Worm (Caenorhabditis elegans) whole organism, L2 larva: ENCODE data around the gene C24B5.4.

ENCODE experiments used
- F13H6.1 ChIP-seq: sonication (generic microtip); optimal IDR thresholded peaks from 2 replicates; lab custom pipeline; 2016; ENCODE audit warnings: missing genetic modification characterization, missing compliant biosample characterization
- aly-2 ChIP-seq: fragments of 150-350 bp; optimal IDR thresholded peaks from 2 replicates; lab custom pipeline; 2014; ENCODE audit warnings: missing biosample characterization, missing genetic modification characterization
- egl-27 ChIP-seq: sonication (generic microtip); optimal IDR thresholded peaks from 3 replicates; lab custom pipeline; 2017; ENCODE audit warnings: missing biosample characterization, missing genetic modification reagents, missing genetic modification characterization
- elt-3 ChIP-seq: sonication (generic microtip); optimal IDR thresholded peaks from 2 replicates; lab custom pipeline; 2017; ENCODE audit warnings: missing biosample characterization, missing genetic modification characterization
- lin-13 ChIP-seq: fragments of 150-350 bp; optimal IDR thresholded peaks from 2 replicates; lab custom pipeline; 2014; ENCODE audit warnings: missing biosample characterization, missing genetic modification reagents, missing genetic modification characterization
- lin-39 ChIP-seq: fragments of 150-350 bp; optimal IDR thresholded peaks from 2 replicates; lab custom pipeline; 2014; ENCODE audit warnings: missing biosample characterization, missing genetic modification reagents, missing genetic modification characterization
- mbf-1 ChIP-seq: sonication (generic microtip); optimal IDR thresholded peaks from 2 replicates; lab custom pipeline; 2017; ENCODE audit warnings: missing biosample characterization, missing genetic modification characterization
- nhr-11 ChIP-seq: fragments of 150-350 bp; optimal IDR thresholded peaks from 2 replicates; lab custom pipeline; 2014; ENCODE audit warnings: missing biosample characterization, missing genetic modification characterization
- nhr-23 ChIP-seq: fragments of 150-350 bp; optimal IDR thresholded peaks from 2 replicates; lab custom pipeline; 2014; ENCODE audit warnings: missing biosample characterization, missing genetic modification reagents, missing genetic modification characterization
- nhr-6 ChIP-seq: fragments of 150-350 bp; optimal IDR thresholded peaks from 2 replicates; lab custom pipeline; 2014; ENCODE audit warnings: missing biosample characterization, missing genetic modification characterization
- skn-1 ChIP-seq: sonication (generic microtip); optimal IDR thresholded peaks from 2 replicates; lab custom pipeline; 2017; ENCODE audit warnings: missing biosample characterization, missing genetic modification characterization
- sma-9 ChIP-seq, 2 experiments: fragments of 150-350 bp in 1 of 2; sonication (generic microtip) in 1 of 2; optimal IDR thresholded peaks; 2 replicates each; lab custom pipeline; 2014 to 2016; ENCODE audit warnings: missing genetic modification characterization in 2 of 2, mild to moderate bottlenecking in 1 of 2, missing biosample characterization in 1 of 2, missing compliant biosample characterization in 1 of 2, missing genetic modification reagents in 1 of 2, moderate library complexity in 1 of 2
- snpc-4 ChIP-seq: fragments of 150-350 bp; optimal IDR thresholded peaks from 2 replicates; lab custom pipeline; 2014; ENCODE audit warnings: missing biosample characterization, missing genetic modification characterization
- zag-1 ChIP-seq: fragments of 150-350 bp; optimal IDR thresholded peaks from 2 replicates; lab custom pipeline; 2014; ENCODE audit warnings: missing biosample characterization, missing genetic modification characterization

DNA sequence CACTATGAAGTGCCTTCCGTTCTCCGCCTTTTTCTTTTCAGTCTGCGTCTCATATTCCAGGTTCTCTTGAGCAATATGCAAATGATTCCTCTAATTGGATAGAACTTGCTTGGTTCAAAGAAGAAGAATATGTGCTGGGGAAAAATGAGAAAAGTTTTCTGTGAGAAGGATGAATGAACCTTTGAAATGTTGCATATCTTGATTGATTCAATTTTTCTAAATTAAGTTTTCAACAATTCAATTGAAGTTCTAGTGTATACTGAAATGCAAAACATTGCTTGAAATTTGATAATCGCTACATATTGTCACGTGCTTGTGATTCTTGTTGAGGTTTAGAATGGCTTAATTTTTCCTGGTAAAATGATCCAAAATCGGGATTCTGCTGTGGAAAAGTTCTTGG, 39.5 kb downstream of the C24B5.4 start:
- no peak for TF ChIP-seq lin-13 (GFP tag; lab: Kevin White, UChicago)
- no peak for TF ChIP-seq F13H6.1 (tag; lab: Kevin White, UChicago)
- no peak for TF ChIP-seq aly-2 (tag; lab: Kevin White, UChicago)
- TF ChIP-seq nhr-11 (tag; lab: Kevin White, UChicago), result no peak
- no peak for TF ChIP-seq skn-1
- no peak for TF ChIP-seq lin-39
- TF ChIP-seq sma-9 (GFP tag; optimal IDR thresholded peaks at IDR 0.05; lab: Kevin White, UChicago), result no peak
- TF ChIP-seq sma-9 (tag; optimal IDR thresholded peaks at IDR 0.05; lab: Kevin White, UChicago), result no peak
- no peak for TF ChIP-seq mbf-1 (tag; lab: Kevin White, UChicago)
- no peak for TF ChIP-seq nhr-6 (tag; lab: Kevin White, UChicago)
- no peak for TF ChIP-seq zag-1 (tag; lab: Kevin White, UChicago)
- TF ChIP-seq snpc-4 (tag; lab: Kevin White, UChicago), result no peak
- TF ChIP-seq egl-27 (tag; lab: Kevin White, UChicago), result no peak
- no peak for TF ChIP-seq nhr-23 (tag; lab: Kevin White, UChicago)
- no peak for TF ChIP-seq elt-3 (tag; lab: Kevin White, UChicago)
